Worm (Caenorhabditis elegans) whole organism, mixed stage, embryonic: ENCODE results near the gene Y17G9B.2.
A peak's percentile ranks its signal among the peaks of the same experiment; 100 is the strongest.

Experiments
- M03D4.4 ChIP-seq: sonication (generic microtip); optimal IDR thresholded peaks from 2 replicates; lab custom pipeline; 2017; ENCODE audit warnings: mild to moderate bottlenecking, missing genetic modification characterization, missing compliant biosample characterization
- bed-3 ChIP-seq: fragments of 200-800 bp; sonication (Bioruptor generic); optimal IDR thresholded peaks from 3 replicates; lab custom pipeline; 2018; ENCODE audit warnings: mild to moderate bottlenecking, missing genetic modification characterization, moderate library complexity, missing compliant biosample characterization
- ceh-39 ChIP-seq: fragments of 150-350 bp; optimal IDR thresholded peaks from 2 replicates; lab custom pipeline; 2014; ENCODE audit warnings: missing biosample characterization, missing genetic modification characterization
- ceh-43 ChIP-seq: fragments of 200-800 bp; sonication (Bioruptor generic); optimal IDR thresholded peaks from 2 replicates; lab custom pipeline; 2018; ENCODE audit warnings: mild to moderate bottlenecking, missing genetic modification characterization, moderate library complexity, missing compliant biosample characterization
- ceh-83 ChIP-seq: fragments of 200-800 bp; sonication (Bioruptor generic); optimal IDR thresholded peaks from 2 replicates; lab custom pipeline; 2018; ENCODE audit warnings: mild to moderate bottlenecking, missing genetic modification characterization, missing compliant biosample characterization
- ces-1 ChIP-seq: fragments of 150-350 bp; optimal IDR thresholded peaks from 2 replicates; lab custom pipeline; 2014; ENCODE audit warnings: missing biosample characterization, missing genetic modification reagents, missing genetic modification characterization
- cnd-1 ChIP-seq: fragments of 200-800 bp; sonication (Bioruptor generic); optimal IDR thresholded peaks from 2 replicates; lab custom pipeline; 2018; ENCODE audit warnings: mild to moderate bottlenecking, missing genetic modification characterization, missing compliant biosample characterization
- drap-1 ChIP-seq: fragments of 200-800 bp; sonication (Bioruptor generic); optimal IDR thresholded peaks from 3 replicates; lab custom pipeline; 2018; ENCODE audit warnings: mild to moderate bottlenecking, missing genetic modification characterization, missing compliant biosample characterization
- elt-1 ChIP-seq: sonication (generic microtip); optimal IDR thresholded peaks from 2 replicates; lab custom pipeline; 2017; ENCODE audit warnings: missing genetic modification characterization, mild to moderate bottlenecking, missing compliant biosample characterization, antibody characterized with exemption, moderate library complexity, borderline replicate concordance; ENCODE audit not compliant: insufficient read depth
- elt-3 ChIP-seq: fragments of 150-350 bp; optimal IDR thresholded peaks from 2 replicates; lab custom pipeline; 2014; ENCODE audit warnings: missing biosample characterization, missing genetic modification characterization
- flh-1 ChIP-seq: fragments of 200-800 bp; sonication (Bioruptor generic); optimal IDR thresholded peaks from 2 replicates; lab custom pipeline; 2018; ENCODE audit warnings: mild to moderate bottlenecking, missing genetic modification characterization, moderate library complexity, missing compliant biosample characterization
- ham-2 ChIP-seq: fragments of 200-800 bp; sonication (Bioruptor generic); optimal IDR thresholded peaks from 2 replicates; lab custom pipeline; 2018; ENCODE audit warnings: mild to moderate bottlenecking, missing genetic modification characterization, missing compliant biosample characterization
- hlh-1 ChIP-seq: fragments of 150-350 bp; optimal IDR thresholded peaks from 2 replicates; lab custom pipeline; 2014; ENCODE audit warnings: missing biosample characterization, missing genetic modification reagents, missing genetic modification characterization
- lin-13 ChIP-seq: fragments of 150-350 bp; optimal IDR thresholded peaks from 2 replicates; lab custom pipeline; 2014; ENCODE audit warnings: missing biosample characterization, missing genetic modification characterization
- lin-32 ChIP-seq: fragments of 200-800 bp; sonication (Bioruptor generic); optimal IDR thresholded peaks from 2 replicates; lab custom pipeline; 2018; ENCODE audit warnings: mild to moderate bottlenecking, missing genetic modification characterization, missing compliant biosample characterization
- lsy-2 ChIP-seq: fragments of 150-350 bp; optimal IDR thresholded peaks from 2 replicates; lab custom pipeline; 2014; ENCODE audit warnings: missing biosample characterization, missing genetic modification characterization
- mab-5 ChIP-seq: fragments of 150-350 bp; optimal IDR thresholded peaks from 2 replicates; lab custom pipeline; 2014; ENCODE audit warnings: missing biosample characterization, missing genetic modification characterization
- mep-1 ChIP-seq: fragments of 150-350 bp; optimal IDR thresholded peaks from 2 replicates; lab custom pipeline; 2017; ENCODE audit warnings: missing biosample characterization, missing genetic modification reagents, missing genetic modification characterization, inconsistent platforms
- mls-2 ChIP-seq: sonication (generic microtip); optimal IDR thresholded peaks from 2 replicates; lab custom pipeline; 2016; ENCODE audit warnings: mild to moderate bottlenecking, missing genetic modification characterization, moderate library complexity, missing compliant biosample characterization
- nhr-12 ChIP-seq: fragments of 150-350 bp; optimal IDR thresholded peaks from 2 replicates; lab custom pipeline; 2014; ENCODE audit warnings: missing biosample characterization, missing genetic modification characterization
- nhr-2 ChIP-seq: fragments of 150-350 bp; optimal IDR thresholded peaks from 2 replicates; lab custom pipeline; 2014; ENCODE audit warnings: missing biosample characterization, missing genetic modification characterization
- nhr-237 ChIP-seq: fragments of 150-350 bp; optimal IDR thresholded peaks from 2 replicates; lab custom pipeline; 2014; ENCODE audit warnings: missing biosample characterization, missing genetic modification characterization
- nhr-28 ChIP-seq: fragments of 150-350 bp; optimal IDR thresholded peaks from 2 replicates; lab custom pipeline; 2014; ENCODE audit warnings: missing biosample characterization, missing genetic modification characterization
- nhr-76 ChIP-seq: sonication (generic microtip); optimal IDR thresholded peaks from 2 replicates; lab custom pipeline; 2017; ENCODE audit warnings: missing biosample characterization, missing genetic modification characterization
- pha-4 ChIP-seq: fragments of 150-350 bp; optimal IDR thresholded peaks from 2 replicates; lab custom pipeline; 2018; ENCODE audit warnings: missing biosample characterization, missing genetic modification reagents, missing genetic modification characterization
- snpc-4 ChIP-seq: fragments of 150-350 bp; optimal IDR thresholded peaks from 2 replicates; lab custom pipeline; 2014; ENCODE audit warnings: missing biosample characterization, missing genetic modification characterization
- sptf-1 ChIP-seq: sonication (generic microtip); optimal IDR thresholded peaks from 2 replicates; lab custom pipeline; 2017; ENCODE audit warnings: mild to moderate bottlenecking, missing genetic modification characterization, moderate library complexity, missing compliant biosample characterization
- tbx-8 ChIP-seq: fragments of 200-800 bp; sonication (Bioruptor generic); optimal IDR thresholded peaks from 2 replicates; lab custom pipeline; 2018; ENCODE audit warnings: mild to moderate bottlenecking, missing genetic modification characterization, moderate library complexity, missing compliant biosample characterization
- unc-39 ChIP-seq: fragments of 150-350 bp; optimal IDR thresholded peaks from 2 replicates; lab custom pipeline; 2014; ENCODE audit warnings: missing biosample characterization, missing genetic modification characterization
- unc-62 ChIP-seq: fragments of 150-350 bp; optimal IDR thresholded peaks from 2 replicates; lab custom pipeline; 2014; ENCODE audit warnings: missing biosample characterization, missing genetic modification reagents, missing genetic modification characterization
- zip-8 ChIP-seq: fragments of 150-350 bp; optimal IDR thresholded peaks from 2 replicates; lab custom pipeline; 2014; ENCODE audit warnings: missing biosample characterization, missing genetic modification characterization
- ztf-11 ChIP-seq: fragments of 150-350 bp; optimal IDR thresholded peaks from 2 replicates; lab custom pipeline; 2014; ENCODE audit warnings: missing biosample characterization, missing genetic modification characterization

The Y17G9B.2 gene

DNA sequence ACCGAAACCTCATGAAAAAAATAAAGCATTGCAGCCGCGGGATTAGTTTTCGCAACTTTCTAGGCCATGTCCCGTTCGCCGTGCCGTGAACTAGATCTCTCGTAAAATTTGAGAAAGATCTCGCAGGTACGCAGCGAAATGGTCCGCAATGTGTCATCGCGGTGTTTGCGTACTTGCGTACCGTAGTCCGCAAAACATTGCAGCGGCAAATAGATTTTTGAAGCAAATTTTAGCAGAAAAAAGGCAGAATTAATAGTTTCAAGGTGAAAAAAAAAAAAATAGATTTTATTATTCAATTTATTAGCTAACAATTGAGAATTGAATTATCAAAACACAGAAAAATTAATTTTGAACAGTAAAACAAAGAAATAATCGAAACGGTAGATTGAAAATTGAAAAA is 36.0 kb upstream of the Y17G9B.2 start:
- TF ChIP-seq sptf-1 (tag; lab: Kevin White, UChicago) (peak; percentile 67), ces-1 (GFP tag; lab: Kevin White, UChicago) (peak; percentile 36), ham-2 (GFP tag; lab: Kevin White, UChicago) (peak; percentile 16), lsy-2 (tag; lab: Kevin White, UChicago) (peak; percentile 94), nhr-237 (tag; lab: Kevin White, UChicago) (peak; percentile 51), cnd-1 (tag; lab: Kevin White, UChicago) (peak; percentile 10), drap-1 (GFP tag; lab: Kevin White, UChicago) (peak; percentile 53)

DNA sequence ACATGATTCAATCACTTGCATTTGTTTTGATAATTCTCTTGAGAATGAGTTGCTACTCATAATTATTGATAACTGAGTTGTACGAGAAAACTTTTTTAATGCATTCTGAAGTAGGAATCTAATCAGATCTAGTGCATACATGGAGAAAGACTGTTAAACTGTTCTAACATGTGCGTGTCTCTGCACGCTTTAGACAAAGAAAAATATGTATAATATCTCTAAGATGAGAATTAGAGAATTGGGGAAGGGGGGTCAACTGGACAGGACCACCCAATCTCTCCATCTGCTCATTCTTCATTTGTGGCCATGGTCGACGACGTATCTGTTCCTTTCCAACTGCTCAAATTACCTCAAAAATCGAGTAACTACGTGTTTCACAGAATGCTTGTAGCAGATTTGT is 26.7 kb upstream of the Y17G9B.2 start, which contains the start of gene fbxb-78:
fbxb-78 (plus strand) TSS at position 301 of the 400 bp plus-strand sequence.
- TF ChIP-seq pha-4 (tag; lab: Kevin White, UChicago) (no peak), mep-1 (no peak), mab-5 (tag; lab: Kevin White, UChicago) (no peak), ces-1 (GFP tag; lab: Kevin White, UChicago) (no peak), hlh-1 (no peak), ceh-43 (GFP tag; lab: Kevin White, UChicago) (no peak), nhr-12 (tag; lab: Kevin White, UChicago) (no peak), snpc-4 (tag; lab: Kevin White, UChicago) (no peak), nhr-76 (tag; lab: Kevin White, UChicago) (no peak), tbx-8 (no peak), unc-39 (tag; lab: Kevin White, UChicago) (no peak), lin-32 (GFP tag; lab: Kevin White, UChicago) (no peak), nhr-28 (tag; lab: Kevin White, UChicago) (no peak), lsy-2 (tag; lab: Kevin White, UChicago) (no peak)

DNA sequence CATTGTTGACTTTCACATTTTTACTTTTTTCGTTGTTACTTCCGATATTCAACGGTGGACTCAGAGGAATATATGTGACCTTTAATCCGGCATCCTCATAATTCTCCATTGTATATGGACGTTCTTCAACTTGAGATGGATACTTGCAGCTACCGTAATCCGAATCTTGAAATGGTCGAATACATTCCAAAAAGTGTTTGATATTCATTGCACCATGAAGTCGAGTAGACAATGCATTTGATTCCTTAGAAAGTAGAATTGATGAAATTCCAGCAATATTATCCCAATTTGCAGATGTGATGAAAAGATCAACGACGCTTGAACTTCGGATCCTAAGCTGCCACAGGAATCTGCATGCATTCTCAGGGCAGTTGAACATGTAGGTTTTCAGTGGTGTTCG is 21.5 kb upstream of the Y17G9B.2 start:
- TF ChIP-seq ceh-83 (no peak), flh-1 (GFP tag; lab: Kevin White, UChicago) (no peak), mls-2 (no peak), nhr-76 (tag; lab: Kevin White, UChicago) (no peak), snpc-4 (tag; lab: Kevin White, UChicago) (no peak)

DNA sequence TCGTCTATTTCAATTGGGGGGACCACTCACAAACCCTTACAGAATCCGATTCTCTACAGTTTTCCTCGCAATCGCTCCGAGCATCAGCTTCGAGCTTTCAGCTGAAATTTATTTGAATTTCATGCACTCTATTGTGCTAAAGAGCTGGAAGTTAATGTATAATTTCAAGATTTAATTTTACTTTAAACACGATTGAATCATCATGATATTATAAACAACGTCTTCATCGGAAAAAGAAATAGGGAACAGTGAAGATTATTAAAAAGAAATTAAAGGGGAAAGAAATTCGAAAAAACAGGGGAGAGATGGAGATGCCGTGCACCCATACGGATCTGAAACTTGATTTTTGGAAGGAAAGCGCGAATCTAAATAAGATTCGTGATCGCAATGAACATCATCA is 19.8 kb upstream of the Y17G9B.2 start, which contains the start of gene hoe-1:
hoe-1 (minus strand) TSS at position 101 of the 400 bp plus-strand sequence.
- TF ChIP-seq ceh-83: no peak

DNA sequence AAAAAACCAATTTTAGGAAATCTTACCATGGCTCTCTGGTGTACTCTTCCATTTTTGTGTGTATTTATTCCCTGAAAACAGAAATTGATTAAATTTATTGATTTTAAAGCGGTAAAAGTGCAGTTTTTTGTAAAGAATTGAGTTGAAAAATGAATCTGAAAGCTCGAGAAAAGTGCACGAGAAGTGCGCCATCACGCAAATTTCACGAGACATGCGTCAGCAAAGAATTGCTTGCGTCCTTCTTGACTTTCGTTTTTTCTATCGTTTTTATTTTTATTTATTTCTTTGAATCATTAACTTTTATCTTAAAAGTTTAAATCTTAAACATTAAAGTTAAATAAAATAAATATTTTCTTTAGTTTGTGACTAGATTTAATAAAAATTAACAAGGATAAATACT is 18.5 kb upstream of the Y17G9B.2 start, which contains the start of gene timm-17B.1:
timm-17B.1 (minus strand) TSS at position 71 of the 400 bp plus-strand sequence.
- TF ChIP-seq mep-1 (peak; percentile 68), nhr-237 (tag; lab: Kevin White, UChicago) (peak; percentile 33), lin-13 (peak; percentile 68), M03D4.4 (tag; lab: Kevin White, UChicago) (no peak), ztf-11 (tag; lab: Kevin White, UChicago) (no peak), pha-4 (tag; lab: Kevin White, UChicago) (peak; percentile 1), ces-1 (GFP tag; lab: Kevin White, UChicago) (peak; percentile 49), lsy-2 (tag; lab: Kevin White, UChicago) (peak; percentile 83), unc-39 (tag; lab: Kevin White, UChicago) (no peak)
- TF ChIP-seq, all 35 proteins: peak for 6

DNA sequence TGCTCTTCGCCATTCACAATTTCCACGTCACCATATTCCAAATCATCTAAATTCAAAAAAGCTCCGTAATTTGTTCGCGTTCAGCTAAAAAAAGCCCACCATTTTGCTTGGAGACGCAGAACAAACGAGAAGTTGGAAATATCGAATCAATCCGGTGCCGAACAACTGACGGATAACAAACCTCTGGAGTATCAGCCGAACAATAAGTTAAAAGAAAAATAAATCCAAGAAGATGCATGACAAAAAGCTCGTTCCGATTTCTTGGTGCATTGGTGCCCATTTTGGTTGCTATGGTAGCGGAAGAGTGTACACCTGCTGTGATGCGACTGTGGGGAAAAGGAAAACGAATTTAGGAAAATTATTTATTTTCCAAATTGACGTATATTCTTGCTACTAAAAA is 16.4 kb upstream of the Y17G9B.2 start, which contains the start of gene tctn-1:
tctn-1 (minus strand) TSS at position 280 of the 400 bp plus-strand sequence.
- TF ChIP-seq hlh-1 (peak; percentile 30), bed-3 (GFP tag; lab: Kevin White, UChicago) (no peak)

DNA sequence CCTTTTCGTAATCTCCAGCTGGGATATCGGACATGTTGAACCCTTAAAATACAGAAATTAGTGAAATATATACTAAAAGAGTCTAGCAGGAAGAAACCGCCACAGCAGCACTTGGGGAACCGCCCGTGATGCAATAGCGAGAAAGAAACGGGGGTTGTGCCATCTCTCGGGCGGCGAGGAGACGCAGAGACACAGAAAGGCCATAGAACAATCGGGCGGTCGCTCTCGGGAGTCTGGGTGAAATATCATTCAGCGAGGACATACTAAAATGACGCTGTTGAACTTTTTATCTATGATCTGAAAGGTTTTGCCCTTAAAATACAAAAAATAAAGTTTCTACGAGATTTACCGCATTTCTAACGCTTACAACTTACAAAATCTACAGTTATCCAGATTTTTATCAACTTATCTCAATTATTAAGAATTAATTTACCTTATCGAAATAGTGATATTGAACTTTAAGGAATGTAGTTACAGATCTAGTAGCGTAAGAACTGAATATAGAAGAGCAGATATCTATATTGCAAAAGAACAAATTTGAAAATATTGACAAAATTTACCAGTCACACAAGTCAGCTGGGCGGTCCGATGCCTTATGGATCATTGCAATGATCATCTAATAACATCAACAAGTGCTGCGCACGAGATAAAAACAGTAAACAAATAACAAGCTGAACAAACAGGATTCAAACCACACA is 15.4 kb upstream of the Y17G9B.2 start, which contains the start of gene cyc-2.1:
cyc-2.1 (minus strand) TSS at position 605 of the 698 bp plus-strand sequence.
- no peak for TF ChIP-seq tbx-8
- no peak for TF ChIP-seq ceh-39 (tag; lab: Kevin White, UChicago)
- TF ChIP-seq nhr-237 (tag; lab: Kevin White, UChicago): peak; percentile 6
- TF ChIP-seq nhr-76 (tag; lab: Kevin White, UChicago): no peak
- TF ChIP-seq elt-1: no peak
- peak; percentile 22 for TF ChIP-seq ces-1 (GFP tag; lab: Kevin White, UChicago)
- no peak for TF ChIP-seq ceh-43 (GFP tag; lab: Kevin White, UChicago)
- TF ChIP-seq nhr-2 (tag; lab: Kevin White, UChicago): no peak
- no peak for TF ChIP-seq lin-13
- TF ChIP-seq elt-3 (tag; lab: Kevin White, UChicago): no peak
- peak; percentile 30 for TF ChIP-seq zip-8
- TF ChIP-seq hlh-1: no peak
- TF ChIP-seq lsy-2 (tag; lab: Kevin White, UChicago): peak; percentile 76
- no peak for TF ChIP-seq unc-39 (tag; lab: Kevin White, UChicago)
- TF ChIP-seq sptf-1 (tag; lab: Kevin White, UChicago): peak; percentile 58
- no peak for TF ChIP-seq snpc-4 (tag; lab: Kevin White, UChicago)
- TF ChIP-seq nhr-12 (tag; lab: Kevin White, UChicago): no peak
- TF ChIP-seq ham-2 (GFP tag; lab: Kevin White, UChicago): no peak
- TF ChIP-seq bed-3 (GFP tag; lab: Kevin White, UChicago): no peak
- TF ChIP-seq pha-4 (tag; lab: Kevin White, UChicago): peak; percentile 22
- no peak for TF ChIP-seq ceh-83
- TF ChIP-seq drap-1 (GFP tag; lab: Kevin White, UChicago): peak; percentile 33
- no peak for TF ChIP-seq mab-5 (tag; lab: Kevin White, UChicago)
- TF ChIP-seq unc-62 (GFP tag; lab: Kevin White, UChicago): no peak
- TF ChIP-seq mep-1: peak; percentile 55
- peak; percentile 4 for TF ChIP-seq flh-1 (GFP tag; lab: Kevin White, UChicago)
